Fruit fly (Drosophila melanogaster): ENCODE measurements around the gene pb.

DNA sequence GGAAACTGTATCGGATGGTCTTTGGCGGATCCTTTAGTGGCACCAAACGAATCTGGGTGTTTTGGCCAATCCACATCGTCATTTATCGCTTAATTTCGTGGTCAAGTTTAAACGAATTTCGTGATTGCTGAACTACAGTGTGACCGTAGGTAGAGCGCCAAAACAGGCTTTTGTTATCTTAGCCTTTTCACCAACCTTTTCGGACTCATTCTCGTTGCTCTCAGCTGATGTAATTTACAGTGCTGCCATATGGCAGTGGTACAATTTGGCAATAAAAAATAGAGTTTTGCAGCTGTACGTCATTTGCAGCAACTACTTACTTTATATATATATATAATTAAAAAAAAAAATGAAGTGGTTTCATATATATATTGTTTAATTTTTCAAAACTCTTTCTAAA, 81.9 kb downstream of the pb start, which contains the start of gene agt:
- TF ChIP-seq scrt (GFP tag; optimal IDR thresholded peaks at IDR 0.05) (no peak), dm (GFP tag; optimal IDR thresholded peaks at IDR 0.05) (no peak), Dip2 (GFP tag; IDR thresholded peaks at IDR 0.05) (no peak), CG14710 (tag; optimal IDR thresholded peaks at IDR 0.05) (peak; percentile 71), CG12299 (tag; optimal IDR thresholded peaks at IDR 0.05) (no peak), Stat92E (GFP tag; optimal IDR thresholded peaks at IDR 0.05) (no peak), CG15073 (GFP tag; optimal IDR thresholded peaks at IDR 0.05) (no peak), CTCF (GFP tag; optimal IDR thresholded peaks at IDR 0.05) (peak; percentile 71), slbo (GFP tag; IDR thresholded peaks at IDR 0.05) (peak; percentile 54; the same call in 1 of the 2 replicates), fru (optimal IDR thresholded peaks at IDR 0.05) (no peak), zen2 (GFP tag; IDR thresholded peaks at IDR 0.05; ENCODE audit: partially characterized antibody) (no peak), shn (GFP tag; optimal IDR thresholded peaks at IDR 0.05) (no peak), MBD-R2 (GFP tag; IDR thresholded peaks at IDR 0.05) (peak; percentile 96)

All from whole organism, embryonic.